Fruit fly (Drosophila melanogaster): Measurements from ENCODE around the gene mfr.

dm6 chr3L:8958557-8958956, 46.1 kb upstream of the mfr start, which contains the start of gene CG13313:
- TF ChIP-seq toe (GFP tag; optimal IDR thresholded peaks at IDR 0.05) (no peak), Clk (GFP tag; optimal IDR thresholded peaks at IDR 0.05) (no peak), CG11617 (GFP tag; optimal IDR thresholded peaks at IDR 0.05) (no peak), CG1620 (GFP tag; optimal IDR thresholded peaks at IDR 0.05) (no peak), Crg-1 (GFP tag; optimal IDR thresholded peaks at IDR 0.05) (no peak), cnc (optimal IDR thresholded peaks at IDR 0.05) (no peak), CG7101 (tag; optimal IDR thresholded peaks at IDR 0.05) (no peak)
